Worm (Caenorhabditis elegans): Measurements from ENCODE around the gene hal-3.

Gene hal-3

DNA sequence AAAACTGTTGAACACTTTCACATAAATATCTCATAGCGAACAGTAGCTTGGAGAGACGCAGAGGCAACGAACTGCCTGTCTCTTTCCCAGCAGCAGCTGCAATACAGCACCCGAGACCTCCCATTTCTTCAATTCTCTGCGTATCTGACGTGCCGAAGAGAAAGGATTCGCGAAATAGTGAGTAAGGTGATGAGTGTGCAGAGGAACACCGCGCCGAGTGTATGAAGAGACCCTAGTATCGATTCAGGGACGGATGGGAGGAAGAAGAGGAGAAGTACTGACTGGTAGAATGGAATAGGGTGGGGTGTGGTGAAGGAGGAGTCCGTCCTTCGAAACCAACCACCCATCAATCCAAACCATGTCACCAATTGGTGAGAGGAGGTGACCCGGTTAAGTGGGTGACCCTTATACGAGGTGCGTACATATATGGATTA lies 29.2 kb upstream of the hal-3 start:
- TF ChIP-seq F13C5.2 (tag; optimal IDR thresholded peaks at IDR 0.05) (peak; percentile 42), sea-1 (GFP tag; conservative IDR thresholded peaks at IDR 0.05) (0 out of 2 replicates have a peak, but pooled peaks have one; percentile 33), tbx-37 (GFP tag; conservative IDR thresholded peaks at IDR 0.05) (no peak), ceh-13 (GFP tag; optimal IDR thresholded peaks at IDR 0.05) (peak; percentile 4), tbx-11 (GFP tag; IDR thresholded peaks at IDR 0.05) (no peak), hnd-1 (tag; optimal IDR thresholded peaks at IDR 0.05) (no peak), flt-1 (GFP tag; IDR thresholded peaks at IDR 0.05) (no peak), B0310.2 (tag; optimal IDR thresholded peaks at IDR 0.05) (no peak), hmbx-1 (tag; optimal IDR thresholded peaks at IDR 0.05) (no peak), hmg-4 (GFP tag; optimal IDR thresholded peaks at IDR 0.05) (peak; percentile 77), pes-1 (GFP tag; IDR thresholded peaks at IDR 0.05) (no peak), ets-7 (tag; optimal IDR thresholded peaks at IDR 0.05) (peak; percentile 7)

DNA sequence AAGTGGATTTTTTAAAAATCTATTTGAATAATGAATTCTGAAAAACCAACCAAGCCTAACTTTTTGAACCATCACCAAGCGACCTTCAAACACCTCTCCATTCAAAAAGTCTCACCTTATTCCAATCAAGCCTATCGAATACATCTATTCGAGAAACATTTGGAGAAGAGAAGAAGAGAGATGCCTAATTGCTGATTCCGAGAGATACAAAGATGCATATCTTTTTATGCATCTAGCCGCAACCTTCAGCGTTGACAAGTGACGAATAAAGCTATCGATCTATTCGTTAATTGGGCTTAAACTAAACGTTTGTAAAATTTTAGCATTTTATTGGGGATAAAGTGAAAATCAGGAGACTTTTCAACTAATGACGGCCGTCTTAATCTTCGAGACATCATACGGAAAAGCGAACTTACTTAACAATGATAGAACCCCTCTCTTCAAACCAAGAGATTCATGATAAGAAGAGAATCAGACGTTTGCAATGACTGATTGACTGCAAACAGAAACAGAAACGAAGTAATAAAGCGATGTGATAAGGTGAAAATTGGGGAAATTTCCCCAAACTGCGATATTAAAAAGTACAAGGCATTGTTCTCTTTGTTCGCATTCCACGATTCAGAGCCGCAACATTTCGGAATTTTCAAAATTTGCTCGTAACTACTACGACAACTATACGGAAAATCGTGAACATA lies 28.2 kb upstream of the hal-3 start:
- no peak for TF ChIP-seq pes-1 (GFP tag; IDR thresholded peaks at IDR 0.05)
- TF ChIP-seq tra-4 (tag; optimal IDR thresholded peaks at IDR 0.05): no peak
- TF ChIP-seq hmg-4 (GFP tag; optimal IDR thresholded peaks at IDR 0.05): no peak
- no peak for TF ChIP-seq sea-1 (GFP tag; conservative IDR thresholded peaks at IDR 0.05)
- no peak for TF ChIP-seq B0310.2 (tag; optimal IDR thresholded peaks at IDR 0.05)
- TF ChIP-seq hmbx-1 (tag; optimal IDR thresholded peaks at IDR 0.05): no peak
- TF ChIP-seq hnd-1 (tag; optimal IDR thresholded peaks at IDR 0.05): no peak
- TF ChIP-seq ets-7 (tag; optimal IDR thresholded peaks at IDR 0.05): no peak
- no peak for TF ChIP-seq flt-1 (GFP tag; IDR thresholded peaks at IDR 0.05)
- no peak for TF ChIP-seq ceh-36 (tag; optimal IDR thresholded peaks at IDR 0.05)
- no peak for TF ChIP-seq tbx-37 (GFP tag; conservative IDR thresholded peaks at IDR 0.05)
- TF ChIP-seq scrt-1 (GFP tag; IDR thresholded peaks at IDR 0.05): no peak
- no peak for TF ChIP-seq ama-1 (optimal IDR thresholded peaks at IDR 0.05)
- no peak for TF ChIP-seq ceh-13 (GFP tag; optimal IDR thresholded peaks at IDR 0.05)
- TF ChIP-seq tbx-11 (GFP tag; IDR thresholded peaks at IDR 0.05): no peak
- no peak for TF ChIP-seq F13C5.2 (tag; optimal IDR thresholded peaks at IDR 0.05)
- TF ChIP-seq aly-1 (tag; optimal IDR thresholded peaks at IDR 0.05): no peak

DNA sequence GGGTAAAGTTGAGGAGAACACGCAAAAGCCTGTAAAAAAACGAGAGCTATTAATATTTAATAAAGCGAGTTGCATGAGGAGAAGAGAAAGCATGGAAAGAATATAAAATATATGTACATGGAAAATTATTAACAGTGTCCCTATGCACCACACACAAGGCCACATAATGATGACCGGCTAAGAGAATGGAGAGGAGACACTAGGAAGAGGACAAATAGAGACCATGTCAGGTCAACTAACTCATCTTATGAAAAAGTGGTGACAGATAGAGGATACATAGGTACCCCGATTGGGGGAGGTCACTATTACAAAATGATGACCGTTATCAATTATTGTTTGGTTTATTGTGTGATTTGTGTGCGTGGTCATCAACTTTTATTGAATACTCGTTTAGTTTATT lies 27.5 kb upstream of the hal-3 start, which contains the start of gene fzr-1:
fzr-1 (minus strand) TSS at position 29 of the 400 bp plus-strand sequence.
- TF ChIP-seq hnd-1 (tag; optimal IDR thresholded peaks at IDR 0.05) (no peak), flt-1 (GFP tag; IDR thresholded peaks at IDR 0.05) (0 out of 2 replicates have a peak, but pooled peaks have one; percentile 16), tbx-37 (GFP tag; conservative IDR thresholded peaks at IDR 0.05) (0 out of 2 replicates have a peak, but pooled peaks have one; percentile 10)

DNA sequence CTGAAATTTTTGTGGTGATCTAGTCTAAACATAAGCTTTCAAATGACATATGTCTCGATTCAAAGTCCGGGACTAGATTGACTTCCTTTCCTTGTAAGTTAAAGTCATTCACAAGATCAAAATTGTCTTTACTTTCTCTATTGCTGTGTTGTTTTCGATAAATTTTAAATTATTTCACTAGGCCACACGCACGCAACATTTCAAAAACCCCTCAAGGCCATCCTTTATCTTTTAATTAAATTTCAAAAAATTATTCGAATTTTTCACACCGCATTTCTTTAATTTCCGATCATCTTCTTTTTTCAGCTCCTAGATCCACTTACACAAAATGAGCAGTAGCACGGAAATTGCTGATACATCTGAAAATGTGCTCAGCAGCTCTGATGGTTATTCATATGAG lies 19.4 kb upstream of the hal-3 start, which contains the start of gene ZK1307.7:
ZK1307.7 (plus strand) TSS at position 301 of the 400 bp plus-strand sequence.
- no peak for TF ChIP-seq ets-7 (tag; optimal IDR thresholded peaks at IDR 0.05)
- TF ChIP-seq pes-1 (GFP tag; IDR thresholded peaks at IDR 0.05): no peak
- no peak for TF ChIP-seq hmbx-1 (tag; optimal IDR thresholded peaks at IDR 0.05)
- TF ChIP-seq hnd-1 (tag; optimal IDR thresholded peaks at IDR 0.05): no peak
- no peak for TF ChIP-seq hmg-4 (GFP tag; optimal IDR thresholded peaks at IDR 0.05)
- TF ChIP-seq aly-1 (tag; optimal IDR thresholded peaks at IDR 0.05): no peak
- no peak for TF ChIP-seq B0310.2 (tag; optimal IDR thresholded peaks at IDR 0.05)
- no peak for TF ChIP-seq ama-1 (optimal IDR thresholded peaks at IDR 0.05)

DNA sequence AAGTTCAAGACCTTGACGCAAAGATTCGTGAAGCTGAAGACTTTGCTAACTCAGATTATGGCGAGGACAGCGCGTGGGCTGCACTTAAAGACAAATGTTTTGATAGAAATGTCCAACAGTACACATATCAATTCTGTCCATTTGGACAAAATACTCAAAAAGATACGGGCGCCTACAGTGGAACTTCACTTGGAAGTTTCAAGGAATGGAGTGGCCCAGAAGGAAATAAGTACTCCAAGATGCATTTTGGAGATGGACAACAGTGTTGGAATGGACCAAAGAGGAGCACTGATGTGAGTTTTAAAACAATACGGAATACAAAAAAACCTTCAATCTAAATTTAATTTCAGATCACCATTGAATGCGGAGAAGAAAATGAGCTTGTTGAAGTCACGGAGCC lies 9.0 kb upstream of the hal-3 start:
- TF ChIP-seq hnd-1 (tag; optimal IDR thresholded peaks at IDR 0.05) (no peak), ceh-36 (tag; optimal IDR thresholded peaks at IDR 0.05) (no peak), B0310.2 (tag; optimal IDR thresholded peaks at IDR 0.05) (no peak), scrt-1 (GFP tag; IDR thresholded peaks at IDR 0.05) (no peak), F13C5.2 (tag; optimal IDR thresholded peaks at IDR 0.05) (no peak), tbx-11 (GFP tag; IDR thresholded peaks at IDR 0.05) (no peak), sea-1 (GFP tag; conservative IDR thresholded peaks at IDR 0.05) (no peak), tbx-37 (GFP tag; conservative IDR thresholded peaks at IDR 0.05) (no peak), flt-1 (GFP tag; IDR thresholded peaks at IDR 0.05) (no peak), pes-1 (GFP tag; IDR thresholded peaks at IDR 0.05) (no peak), hmbx-1 (tag; optimal IDR thresholded peaks at IDR 0.05) (no peak), ama-1 (optimal IDR thresholded peaks at IDR 0.05) (no peak), aly-1 (tag; optimal IDR thresholded peaks at IDR 0.05) (no peak), ets-7 (tag; optimal IDR thresholded peaks at IDR 0.05) (no peak)

DNA sequence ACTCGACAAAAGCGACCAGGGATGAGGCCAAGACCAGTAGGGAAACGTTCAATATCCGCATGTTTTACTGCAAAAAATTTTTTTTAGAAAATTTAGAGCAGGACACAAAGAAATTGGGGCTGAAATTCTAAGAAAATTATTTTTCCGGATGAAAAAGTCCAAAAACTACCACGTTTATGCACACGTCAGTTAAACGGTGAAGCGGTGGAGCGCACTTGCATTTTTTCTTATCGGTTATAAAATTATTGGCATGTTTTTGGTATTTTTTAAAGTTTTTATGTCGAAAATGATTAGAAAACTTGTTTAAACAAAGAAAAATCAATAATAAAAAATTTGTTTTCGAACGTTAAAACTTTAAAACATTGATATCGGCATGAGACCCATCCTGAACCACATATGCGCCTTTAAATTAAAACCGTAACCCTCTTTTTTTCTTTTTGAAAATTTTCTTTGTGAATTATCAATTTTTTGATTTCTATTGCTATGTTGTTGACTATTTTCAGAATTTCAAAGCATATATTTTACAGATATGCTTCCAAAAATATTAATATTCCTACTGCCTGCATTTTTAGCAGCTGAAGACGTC lies 7.3 kb upstream of the hal-3 start, which contains the start of the genes dnj-20 and ZK1307.8:
dnj-20 (minus strand) TSS at position 67 of the 586 bp plus-strand sequence.
ZK1307.8 (plus strand) TSS at position 504 of the 586 bp plus-strand sequence.
- TF ChIP-seq pes-1 (GFP tag; IDR thresholded peaks at IDR 0.05) (no peak), B0310.2 (tag; optimal IDR thresholded peaks at IDR 0.05) (no peak), flt-1 (GFP tag; IDR thresholded peaks at IDR 0.05) (no peak), tbx-11 (GFP tag; IDR thresholded peaks at IDR 0.05) (no peak), aly-1 (tag; optimal IDR thresholded peaks at IDR 0.05) (no peak), tra-4 (tag; optimal IDR thresholded peaks at IDR 0.05) (no peak), hmg-4 (GFP tag; optimal IDR thresholded peaks at IDR 0.05) (no peak), scrt-1 (GFP tag; IDR thresholded peaks at IDR 0.05) (no peak)

DNA sequence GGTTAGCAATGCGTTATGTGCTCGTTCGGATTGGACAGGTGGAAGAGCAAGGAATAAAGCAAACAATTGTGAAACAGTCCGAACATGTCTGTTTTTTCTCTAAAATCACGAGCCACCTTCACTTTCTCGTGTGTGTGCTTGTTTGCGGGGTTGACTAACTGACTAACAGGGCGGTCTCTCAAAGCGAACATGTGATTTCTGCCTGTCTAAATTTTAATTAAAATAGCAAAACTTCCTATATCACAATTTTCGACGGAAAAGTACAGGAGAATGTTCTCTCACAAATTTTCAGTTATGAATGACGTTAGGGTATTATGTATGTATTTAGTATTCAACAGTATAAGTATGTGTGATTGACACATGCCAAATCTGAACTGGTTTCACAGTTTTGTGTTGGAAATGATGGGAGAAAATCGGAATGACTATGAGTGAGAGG lies 5.0 kb upstream of the hal-3 start:
- no peak for TF ChIP-seq B0310.2 (tag; optimal IDR thresholded peaks at IDR 0.05)
- TF ChIP-seq tra-4 (tag; optimal IDR thresholded peaks at IDR 0.05): no peak
- TF ChIP-seq hmg-4 (GFP tag; optimal IDR thresholded peaks at IDR 0.05): no peak
- TF ChIP-seq tbx-37 (GFP tag; conservative IDR thresholded peaks at IDR 0.05): no peak
- TF ChIP-seq hnd-1 (tag; optimal IDR thresholded peaks at IDR 0.05): no peak
- no peak for TF ChIP-seq ceh-36 (tag; optimal IDR thresholded peaks at IDR 0.05)
- TF ChIP-seq hmbx-1 (tag; optimal IDR thresholded peaks at IDR 0.05): no peak
- TF ChIP-seq pes-1 (GFP tag; IDR thresholded peaks at IDR 0.05): no peak
- no peak for TF ChIP-seq ets-7 (tag; optimal IDR thresholded peaks at IDR 0.05)
- TF ChIP-seq ceh-13 (GFP tag; optimal IDR thresholded peaks at IDR 0.05): no peak
- no peak for TF ChIP-seq tbx-11 (GFP tag; IDR thresholded peaks at IDR 0.05)
- TF ChIP-seq flt-1 (GFP tag; IDR thresholded peaks at IDR 0.05): no peak
- TF ChIP-seq sea-1 (GFP tag; conservative IDR thresholded peaks at IDR 0.05): no peak
- TF ChIP-seq F13C5.2 (tag; optimal IDR thresholded peaks at IDR 0.05): no peak
- TF ChIP-seq aly-1 (tag; optimal IDR thresholded peaks at IDR 0.05): no peak
- no peak for TF ChIP-seq scrt-1 (GFP tag; IDR thresholded peaks at IDR 0.05)
- no peak for TF ChIP-seq ama-1 (optimal IDR thresholded peaks at IDR 0.05)
